Fruit fly (Drosophila melanogaster) whole organism, embryonic: ENCODE data around the gene abo.

Source experiments
- ATbp ChIP-seq: fragments of 200-800 bp; sonication (Bioruptor generic); optimal IDR thresholded peaks from 2 replicates; lab custom pipeline; 2017; ENCODE audit warnings: missing biosample characterization, mild to moderate bottlenecking, missing genetic modification characterization, missing genetic modification reagents
- Aef1 ChIP-seq: fragments of 200-800 bp; sonication (Bioruptor generic); IDR thresholded peaks from 3 replicates; pipeline ENCODE4 v1.3.6; 2022; ENCODE audit warnings: missing biosample characterization, missing genetic modification characterization
- Atf6 ChIP-seq: fragments of 200-800 bp; sonication (Bioruptor generic); IDR thresholded peaks from 2 replicates; pipeline ENCODE4 v1.3.6; 2022; ENCODE audit warnings: missing biosample characterization, missing genetic modification characterization
- Bgb ChIP-seq: fragments of 200-800 bp; sonication (Bioruptor generic); IDR thresholded peaks from 2 replicates; pipeline ENCODE4 v1.3.6; 2022; ENCODE audit warnings: missing biosample characterization, missing genetic modification characterization; ENCODE audit not compliant: partially characterized antibody
- CG10431 ChIP-seq: fragments of 200-800 bp; sonication (Bioruptor generic); optimal IDR thresholded peaks from 3 replicates; lab custom pipeline; 2018; ENCODE audit warnings: missing biosample characterization, mild to moderate bottlenecking, missing genetic modification characterization
- CG10565 ChIP-seq: fragments of 200-800 bp; sonication (Bioruptor generic); optimal IDR thresholded peaks from 3 replicates; lab custom pipeline; 2016; ENCODE audit warnings: missing biosample characterization, mild to moderate bottlenecking, missing genetic modification characterization
- CG12071 ChIP-seq: fragments of 200-800 bp; sonication (Bioruptor generic); optimal IDR thresholded peaks from 3 replicates; lab custom pipeline; 2018; ENCODE audit warnings: missing biosample characterization, mild to moderate bottlenecking, missing genetic modification characterization
- CG12769 ChIP-seq: fragments of 200-800 bp; sonication (Bioruptor generic); optimal IDR thresholded peaks from 2 replicates; lab custom pipeline; 2019; ENCODE audit warnings: missing biosample characterization, mild to moderate bottlenecking, missing genetic modification characterization, moderate library complexity
- CG13624 ChIP-seq: fragments of 200-800 bp; sonication (Bioruptor generic); optimal IDR thresholded peaks from 2 replicates; lab custom pipeline; 2016; ENCODE audit warnings: missing biosample characterization, missing genetic modification characterization
- CG13775 ChIP-seq: fragments of 200-800 bp; sonication (Bioruptor generic); optimal IDR thresholded peaks from 3 replicates; lab custom pipeline; 2017; ENCODE audit warnings: missing biosample characterization, mild to moderate bottlenecking, missing genetic modification characterization
- CG2889 ChIP-seq: fragments of 200-800 bp; sonication (Bioruptor generic); IDR thresholded peaks from 3 replicates; pipeline ENCODE4 v1.3.6; 2022; ENCODE audit warnings: missing biosample characterization, missing genetic modification characterization
- CG3065 ChIP-seq: fragments of 200-800 bp; sonication (Bioruptor generic); optimal IDR thresholded peaks from 2 replicates; lab custom pipeline; 2016; ENCODE audit warnings: missing biosample characterization, missing genetic modification characterization
- CG31365 ChIP-seq: fragments of 200-800 bp; sonication (Bioruptor generic); optimal IDR thresholded peaks from 2 replicates; lab custom pipeline; 2018; ENCODE audit warnings: missing biosample characterization, mild to moderate bottlenecking, missing genetic modification characterization
- CG3838 ChIP-seq: fragments of 200-800 bp; sonication (Bioruptor generic); optimal IDR thresholded peaks from 3 replicates; lab custom pipeline; 2016; ENCODE audit warnings: missing biosample characterization, missing genetic modification characterization
- CG6654 ChIP-seq: fragments of 200-800 bp; sonication (Bioruptor generic); optimal IDR thresholded peaks from 2 replicates; lab custom pipeline; 2017; ENCODE audit warnings: missing biosample characterization, mild to moderate bottlenecking, missing genetic modification characterization
- CG7271 ChIP-seq: fragments of 200-800 bp; sonication (Bioruptor generic); optimal IDR thresholded peaks from 2 replicates; lab custom pipeline; 2018; ENCODE audit warnings: missing biosample characterization, mild to moderate bottlenecking, missing genetic modification characterization, moderate library complexity
- CG8290 ChIP-seq, 3 experiments: fragments of 200-800 bp; sonication (Bioruptor generic); optimal IDR thresholded peaks; 2 replicates each; lab custom pipeline; 2016 to 2019; ENCODE audit warnings: missing biosample characterization in 3 of 3, missing genetic modification characterization in 3 of 3, mild to moderate bottlenecking in 2 of 3, moderate library complexity in 1 of 3
- CG8944 ChIP-seq: fragments of 200-800 bp; sonication (Bioruptor generic); optimal IDR thresholded peaks from 3 replicates; lab custom pipeline; 2016; ENCODE audit warnings: missing biosample characterization, missing genetic modification characterization
- CG9876 ChIP-seq: fragments of 200-800 bp; sonication (Bioruptor generic); optimal IDR thresholded peaks from 2 replicates; lab custom pipeline; 2016; ENCODE audit warnings: missing biosample characterization, missing genetic modification characterization
- Camta ChIP-seq: fragments of 200-800 bp; sonication (Bioruptor generic); optimal IDR thresholded peaks from 2 replicates; lab custom pipeline; 2016; ENCODE audit warnings: missing biosample characterization, missing genetic modification characterization
- Dek ChIP-seq: fragments of 200-800 bp; sonication (Bioruptor generic); optimal IDR thresholded peaks from 3 replicates; lab custom pipeline; 2019; ENCODE audit warnings: missing biosample characterization, mild to moderate bottlenecking, missing genetic modification characterization, moderate library complexity
- Doc2 ChIP-seq: fragments of 200-800 bp; sonication (Bioruptor generic); IDR thresholded peaks from 2 replicates; pipeline ENCODE4 v1.3.6; 2022; ENCODE audit warnings: missing biosample characterization, missing genetic modification characterization
- Doc3 ChIP-seq: fragments of 200-800 bp; sonication (Bioruptor generic); IDR thresholded peaks from 3 replicates; pipeline ENCODE4 v1.3.6; 2022; ENCODE audit warnings: missing biosample characterization, missing genetic modification characterization; ENCODE audit not compliant: partially characterized antibody
- H15 ChIP-seq: fragments of 200-800 bp; sonication (Bioruptor generic); IDR thresholded peaks from 3 replicates; pipeline ENCODE4 v1.3.6; 2022; ENCODE audit warnings: missing biosample characterization, missing genetic modification characterization
- Kr ChIP-seq: fragments of 200-800 bp; sonication (Bioruptor generic); optimal IDR thresholded peaks from 2 replicates; lab custom pipeline; 2017; ENCODE audit warnings: missing biosample characterization, mild to moderate bottlenecking, missing genetic modification characterization
- MBD-R2 ChIP-seq: fragments of 200-800 bp; sonication (Bioruptor generic); IDR thresholded peaks from 2 replicates; pipeline ENCODE4 v1.3.6; 2022; ENCODE audit warnings: missing biosample characterization, missing genetic modification characterization
- Max ChIP-seq: fragments of 200-800 bp; sonication (Bioruptor generic); optimal IDR thresholded peaks from 2 replicates; lab custom pipeline; 2016; ENCODE audit warnings: missing biosample characterization, mild to moderate bottlenecking, missing genetic modification characterization
- NC2α ChIP-seq: fragments of 200-800 bp; sonication (Bioruptor generic); optimal IDR thresholded peaks from 2 replicates; lab custom pipeline; 2016; ENCODE audit warnings: missing biosample characterization, missing genetic modification characterization
- Neu2 ChIP-seq: fragments of 200-800 bp; sonication (Bioruptor generic); optimal IDR thresholded peaks from 3 replicates; lab custom pipeline; 2016; ENCODE audit warnings: missing biosample characterization, missing genetic modification characterization, borderline replicate concordance
- Pdp1 ChIP-seq, 2 experiments: fragments of 200-800 bp; sonication (Bioruptor generic); optimal IDR thresholded peaks; 3 replicates each; lab custom pipeline; 2016; ENCODE audit warnings: missing biosample characterization in 2 of 2, missing genetic modification characterization in 2 of 2, mild to moderate bottlenecking in 1 of 2, moderate library complexity in 1 of 2
- abd-A ChIP-seq: fragments of 200-800 bp; sonication (Bioruptor generic); optimal IDR thresholded peaks from 3 replicates; lab custom pipeline; 2019; ENCODE audit warnings: missing biosample characterization, mild to moderate bottlenecking, missing genetic modification characterization, moderate library complexity
- ara ChIP-seq: fragments of 200-800 bp; sonication (Bioruptor generic); IDR thresholded peaks from 2 replicates; pipeline ENCODE4 v1.3.6; 2022; ENCODE audit warnings: missing biosample characterization, missing genetic modification characterization
- bab2 ChIP-seq: fragments of 200-800 bp; sonication (Bioruptor generic); optimal IDR thresholded peaks from 2 replicates; lab custom pipeline; 2016; ENCODE audit warnings: missing biosample characterization, missing genetic modification characterization
- bcd ChIP-seq: fragments of 200-800 bp; sonication (Bioruptor generic); optimal IDR thresholded peaks from 2 replicates; lab custom pipeline; 2017; ENCODE audit warnings: missing biosample characterization, mild to moderate bottlenecking, missing genetic modification characterization
- btn ChIP-seq: fragments of 200-800 bp; sonication (Bioruptor generic); optimal IDR thresholded peaks from 2 replicates; lab custom pipeline; 2016; ENCODE audit warnings: missing biosample characterization, missing genetic modification characterization
- chif ChIP-seq, 2 experiments: fragments of 200-800 bp; sonication (Bioruptor generic); optimal IDR thresholded peaks; 3 replicates each; lab custom pipeline; 2016; ENCODE audit warnings: missing biosample characterization in 2 of 2, missing genetic modification characterization in 2 of 2
- dati ChIP-seq: fragments of 200-800 bp; sonication (Bioruptor generic); IDR thresholded peaks from 2 replicates; pipeline ENCODE4 v1.3.6; 2022; ENCODE audit warnings: missing biosample characterization, missing genetic modification characterization
- en ChIP-seq: fragments of 200-800 bp; sonication (Bioruptor generic); optimal IDR thresholded peaks from 2 replicates; lab custom pipeline; 2016; ENCODE audit warnings: missing biosample characterization, missing genetic modification characterization
- fd3F ChIP-seq: fragments of 200-800 bp; sonication (Bioruptor generic); optimal IDR thresholded peaks from 2 replicates; lab custom pipeline; 2018; ENCODE audit warnings: missing biosample characterization, mild to moderate bottlenecking, missing genetic modification characterization, moderate library complexity
- lov ChIP-seq, 2 experiments: fragments of 200-800 bp in 1 of 2; fragments of >200 bp in 1 of 2; sonication (Bioruptor generic) in 1 of 2; IDR thresholded peaks in 1 of 2; optimal IDR thresholded peaks in 1 of 2; 2 replicates in 1 of 2; 3 replicates in 1 of 2; pipeline versions ENCODE4 v1.3.6 to Lab custom; 2017 to 2022; ENCODE audit warnings: missing biosample characterization in 1 of 2, missing genetic modification characterization in 1 of 2
- mam ChIP-seq: fragments of 200-800 bp; sonication (Bioruptor generic); optimal IDR thresholded peaks from 3 replicates; lab custom pipeline; 2016; ENCODE audit warnings: missing biosample characterization, missing genetic modification characterization
- mirr ChIP-seq: fragments of 200-800 bp; sonication (Bioruptor generic); optimal IDR thresholded peaks from 3 replicates; lab custom pipeline; 2018; ENCODE audit warnings: missing biosample characterization, mild to moderate bottlenecking, missing genetic modification characterization
- pzg ChIP-seq: fragments of 200-800 bp; sonication (Bioruptor generic); optimal IDR thresholded peaks from 3 replicates; lab custom pipeline; 2018; ENCODE audit warnings: missing biosample characterization, mild to moderate bottlenecking, missing genetic modification characterization, moderate library complexity
- sens-2 ChIP-seq: fragments of 200-800 bp; sonication (Bioruptor generic); IDR thresholded peaks from 2 replicates; pipeline ENCODE4 v1.3.6; 2022; ENCODE audit warnings: missing biosample characterization, missing genetic modification characterization
- sisA ChIP-seq: fragments of 200-800 bp; sonication (Bioruptor generic); IDR thresholded peaks from 2 replicates; pipeline ENCODE4 v1.3.6; 2022; ENCODE audit warnings: missing biosample characterization, missing genetic modification characterization
- slou ChIP-seq: fragments of 200-800 bp; sonication (Bioruptor generic); optimal IDR thresholded peaks from 3 replicates; lab custom pipeline; 2016; ENCODE audit warnings: missing biosample characterization, missing genetic modification characterization
- slp2 ChIP-seq: fragments of 200-800 bp; sonication (Bioruptor generic); optimal IDR thresholded peaks from 2 replicates; lab custom pipeline; 2016; ENCODE audit warnings: missing biosample characterization, missing genetic modification characterization
- sob ChIP-seq: fragments of 200-800 bp; sonication (Bioruptor generic); IDR thresholded peaks from 2 replicates; pipeline ENCODE4 v1.3.6; 2022; ENCODE audit warnings: missing biosample characterization, missing genetic modification characterization
- tin ChIP-seq: fragments of 200-800 bp; sonication (Bioruptor generic); optimal IDR thresholded peaks from 3 replicates; lab custom pipeline; 2016; ENCODE audit warnings: missing biosample characterization, missing genetic modification characterization
- trem ChIP-seq: fragments of 200-800 bp; optimal IDR thresholded peaks from 3 replicates; lab custom pipeline; 2019; ENCODE audit warnings: missing biosample characterization, mild to moderate bottlenecking, missing genetic modification characterization, moderate library complexity

abo gene

DNA sequence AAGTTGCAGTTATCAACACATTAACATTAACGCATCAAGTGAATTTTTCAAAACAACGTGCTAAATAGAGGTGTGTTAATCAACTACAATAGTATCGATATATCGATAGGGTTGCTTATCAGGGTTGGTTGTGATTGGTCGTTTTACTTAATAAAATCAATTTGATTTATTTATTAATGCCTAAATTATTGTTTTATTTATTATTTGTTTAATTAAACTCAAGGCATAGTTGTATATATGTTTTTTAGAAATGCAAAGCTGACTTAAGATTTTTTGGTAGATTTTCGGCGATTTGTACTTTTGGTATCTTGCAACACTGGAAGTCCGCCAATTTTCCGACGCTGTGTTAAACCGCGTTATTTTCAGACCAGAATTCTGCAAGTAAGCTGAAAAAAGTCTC is 35.9 kb upstream of the abo start, which contains the start of the genes Art8 and dUTPase (continued):
- TF ChIP-seq btn (GFP tag; lab: Kevin White, UChicago): no peak
- no peak for TF ChIP-seq lov (optimal IDR thresholded peaks at IDR 0.05; lab: Kevin White, UChicago)
- TF ChIP-seq lov (GFP tag; IDR thresholded peaks at IDR 0.05; lab: Robert Waterston, UW): no peak
- TF ChIP-seq NC2α: peak; percentile 8
- TF ChIP-seq H15 (GFP tag; lab: Robert Waterston, UW): peak; percentile 35; the same call in 1 of the 3 replicates
- TF ChIP-seq Max: peak; percentile 93
- TF ChIP-seq CG13775 (GFP tag; lab: Kevin White, UChicago): peak; percentile 79
- peak; percentile 82 for TF ChIP-seq Bgb
- TF ChIP-seq MBD-R2 (GFP tag; lab: Robert Waterston, UW): peak; percentile 86
- no peak for TF ChIP-seq bab2
- TF ChIP-seq Pdp1 (GFP tag; optimal IDR thresholded peaks at IDR 0.05; lab: Kevin White, UChicago): peak; percentile 21 to 61
- TF ChIP-seq ATbp: no peak
- no peak for TF ChIP-seq CG6654 (GFP tag; lab: Kevin White, UChicago)
- TF ChIP-seq Doc2 (GFP tag; lab: Robert Waterston, UW): no peak
- peak; percentile 58 for TF ChIP-seq sisA (GFP tag; lab: Robert Waterston, UW)
- TF ChIP-seq dati (GFP tag; lab: Robert Waterston, UW): no peak
- TF ChIP-seq CG10565 (GFP tag; lab: Kevin White, UChicago): no peak
- peak in 1 of 2 experiments; percentile 27 for TF ChIP-seq chif (GFP tag; optimal IDR thresholded peaks at IDR 0.05; lab: Kevin White, UChicago)
- TF ChIP-seq slp2 (GFP tag; lab: Kevin White, UChicago): peak; percentile 29
- peak; percentile 78 for TF ChIP-seq Atf6 (GFP tag; lab: Robert Waterston, UW)
- TF ChIP-seq CG31365 (tag; lab: Kevin White, UChicago): no peak
- peak; percentile 73 for TF ChIP-seq CG7271 (tag; lab: Kevin White, UChicago)
- TF ChIP-seq CG10431 (GFP tag; lab: Kevin White, UChicago): no peak
- TF ChIP-seq CG3065 (GFP tag; lab: Kevin White, UChicago): peak; percentile 48
- TF ChIP-seq CG8944: no peak
- 0 out of 3 replicates have a peak, but pooled peaks have one; percentile 46 for TF ChIP-seq CG2889 (GFP tag; lab: Robert Waterston, UW)
- peak; percentile 82 for TF ChIP-seq pzg (GFP tag; lab: Kevin White, UChicago)
- peak; percentile 15 for TF ChIP-seq Camta (GFP tag; lab: Kevin White, UChicago)
- no peak for TF ChIP-seq en
- peak; percentile 70 for TF ChIP-seq CG8290 (GFP tag; optimal IDR thresholded peaks at IDR 0.05; lab: Kevin White, UChicago)
- no peak for TF ChIP-seq CG8290 (tag; optimal IDR thresholded peaks at IDR 0.05; lab: Kevin White, UChicago)
- peak; percentile 69 for TF ChIP-seq slou (GFP tag; lab: Kevin White, UChicago)
- TF ChIP-seq Kr (GFP tag; lab: Kevin White, UChicago): no peak
- TF ChIP-seq Aef1 (GFP tag; lab: Robert Waterston, UW): peak; percentile 51; the same call in 2 of the 3 replicates
- peak; percentile 46 for TF ChIP-seq bcd (GFP tag; lab: Kevin White, UChicago)
- TF ChIP-seq CG13624 (GFP tag; lab: Kevin White, UChicago): peak; percentile 39
- peak; percentile 92 for TF ChIP-seq trem
- TF ChIP-seq mam (GFP tag; lab: Kevin White, UChicago): peak; percentile 46
- peak; percentile 53 for TF ChIP-seq Dek (tag; lab: Kevin White, UChicago)
- TF ChIP-seq sens-2 (GFP tag; lab: Robert Waterston, UW): no peak
- TF ChIP-seq mirr: no peak
- TF ChIP-seq CG3838 (GFP tag; lab: Kevin White, UChicago): no peak
- TF ChIP-seq tin (GFP tag; lab: Kevin White, UChicago): peak; percentile 77
- no peak for TF ChIP-seq CG12769 (tag; lab: Kevin White, UChicago)
- peak; percentile 10 for TF ChIP-seq CG9876
- TF ChIP-seq fd3F (GFP tag; lab: Kevin White, UChicago): peak; percentile 62
- TF ChIP-seq Neu2 (GFP tag; lab: Kevin White, UChicago): no peak
- peak; percentile 88 for TF ChIP-seq sob (GFP tag; lab: Robert Waterston, UW)
- peak; percentile 73 for TF ChIP-seq ara
- TF ChIP-seq CG12071: no peak
- TF ChIP-seq Doc3 (GFP tag; lab: Robert Waterston, UW): peak; percentile 88
- TF ChIP-seq abd-A (tag; lab: Kevin White, UChicago): no peak
